Fruit fly (Drosophila melanogaster): Measurements from ENCODE around the gene CG9175.

DNA sequence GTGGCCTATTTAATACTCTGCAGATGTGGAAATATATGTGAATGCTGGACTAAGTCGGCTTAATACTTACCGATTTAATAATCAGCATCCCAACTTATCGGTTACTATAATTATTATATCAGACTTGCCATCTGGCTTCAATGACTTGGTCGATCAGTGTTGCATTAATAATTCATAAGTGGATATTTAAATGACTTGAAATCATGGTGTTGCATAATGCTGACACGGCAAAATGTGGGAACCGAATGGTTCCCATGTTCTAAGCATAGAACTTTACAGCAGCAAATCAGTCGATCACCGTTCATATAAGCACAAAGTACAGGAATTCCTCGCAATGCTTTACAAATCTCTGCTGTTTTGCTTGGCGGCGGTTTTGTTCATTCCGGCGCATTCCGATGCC is 38.6 kb downstream of the CG9175 start, which contains the start of gene CG34180:
- no peak for TF ChIP-seq insv (optimal IDR thresholded peaks at IDR 0.05)
- no peak for TF ChIP-seq ttk (optimal IDR thresholded peaks at IDR 0.05)
- TF ChIP-seq h (optimal IDR thresholded peaks at IDR 0.05), result no peak

Measured in Kc167 (cell line).